Worm (Caenorhabditis elegans): ENCODE data around the gene Y41D4A.1.

DNA sequence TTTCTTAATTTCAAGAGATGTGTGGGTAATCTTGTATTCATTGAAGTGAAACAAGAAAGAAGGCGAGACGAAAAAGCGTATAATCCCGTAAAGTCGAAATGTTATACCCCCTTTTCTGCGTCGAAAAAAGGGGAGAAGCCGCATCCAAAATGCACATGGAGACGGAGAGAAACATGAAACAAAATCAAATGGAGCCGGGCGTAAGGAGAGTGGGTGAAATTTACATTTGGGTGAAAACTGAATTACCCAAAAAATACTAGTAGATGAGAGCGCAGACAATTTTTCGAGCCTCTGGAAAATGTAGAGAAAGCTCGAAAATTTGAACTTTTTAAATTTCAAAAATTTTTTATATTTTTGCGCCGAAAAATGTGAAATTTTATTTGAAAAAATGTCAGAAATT lies 44.3 kb downstream of the Y41D4A.1 start:
- TF ChIP-seq nhr-12 (tag; optimal IDR thresholded peaks at IDR 0.05): no peak
- no peak for TF ChIP-seq lin-32 (GFP tag; optimal IDR thresholded peaks at IDR 0.05)
- no peak for TF ChIP-seq unc-62 (GFP tag; optimal IDR thresholded peaks at IDR 0.05)
- TF ChIP-seq nhr-76 (tag; optimal IDR thresholded peaks at IDR 0.05): no peak
- TF ChIP-seq M03D4.4 (tag; optimal IDR thresholded peaks at IDR 0.05): no peak
- no peak for TF ChIP-seq elt-3 (tag; optimal IDR thresholded peaks at IDR 0.05)
- TF ChIP-seq lin-13 (tag; optimal IDR thresholded peaks at IDR 0.05): no peak
- TF ChIP-seq elt-1 (tag; optimal IDR thresholded peaks at IDR 0.05; ENCODE audit: borderline replicate concordance, insufficient read depth): no peak
- no peak for TF ChIP-seq ceh-83 (GFP tag; optimal IDR thresholded peaks at IDR 0.05)
- TF ChIP-seq ham-2 (GFP tag; optimal IDR thresholded peaks at IDR 0.05): no peak
